Worm (Caenorhabditis elegans): ENCODE results near the gene gas-1.

DNA sequence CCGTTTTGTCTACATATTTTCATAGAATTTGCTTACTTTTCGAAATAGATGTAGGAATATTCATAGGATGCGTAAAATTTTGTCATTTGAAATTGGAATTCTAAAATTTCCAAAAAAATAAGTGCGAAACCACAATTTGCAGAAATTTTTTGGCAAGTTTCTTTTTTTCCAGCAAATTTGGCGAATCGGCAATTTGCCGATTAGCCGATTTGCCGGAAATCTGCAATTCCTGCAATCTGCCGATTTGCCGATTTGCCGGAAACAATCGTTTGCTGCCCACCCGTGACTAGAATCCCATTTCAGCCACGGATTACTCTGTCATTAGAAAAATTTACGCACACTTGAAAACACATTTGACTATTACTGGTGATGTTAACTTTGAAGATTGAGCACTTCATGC is 14.0 kb upstream of the gas-1 start:
- TF ChIP-seq ztf-23 (GFP tag; IDR thresholded peaks at IDR 0.05): no peak
- no peak for TF ChIP-seq flt-1 (GFP tag; IDR thresholded peaks at IDR 0.05)
- no peak for TF ChIP-seq T22C8.4 (GFP tag; IDR thresholded peaks at IDR 0.05)

Measured in whole organism, midembryonic.